Worm (Caenorhabditis elegans) whole organism, late embryonic: ENCODE results near the gene F57F4.1.

Experiments used
- C08G9.2 ChIP-seq: sonication (generic microtip); optimal IDR thresholded peaks from 2 replicates; lab custom pipeline; 2016; ENCODE audit warnings: mild to moderate bottlenecking, missing genetic modification characterization, moderate library complexity, missing compliant biosample characterization
- C38D4.7 ChIP-seq: fragments of 200-800 bp; sonication (Bioruptor generic); optimal IDR thresholded peaks from 2 replicates; lab custom pipeline; 2018; ENCODE audit warnings: mild to moderate bottlenecking, missing genetic modification characterization, moderate library complexity, missing compliant biosample characterization
- F13H6.1 ChIP-seq: sonication (generic microtip); optimal IDR thresholded peaks from 2 replicates; lab custom pipeline; 2016; ENCODE audit warnings: missing genetic modification characterization, missing compliant biosample characterization
- K02D7.2 ChIP-seq: sonication (generic microtip); optimal IDR thresholded peaks from 2 replicates; lab custom pipeline; 2017; ENCODE audit warnings: mild to moderate bottlenecking, missing genetic modification characterization, missing compliant biosample characterization
- K09A11.1 ChIP-seq: sonication (generic microtip); optimal IDR thresholded peaks from 2 replicates; lab custom pipeline; 2017; ENCODE audit warnings: antibody characterized with exemption, mild to moderate bottlenecking, missing genetic modification characterization, missing compliant biosample characterization; ENCODE audit not compliant: insufficient read depth
- T23F11.4 ChIP-seq: fragments of 200-800 bp; sonication (Bioruptor generic); optimal IDR thresholded peaks from 2 replicates; lab custom pipeline; 2018; ENCODE audit warnings: mild to moderate bottlenecking, missing genetic modification characterization, missing compliant biosample characterization
- ahr-1 ChIP-seq: sonication (generic microtip); optimal IDR thresholded peaks from 2 replicates; lab custom pipeline; 2016; ENCODE audit warnings: missing genetic modification characterization, missing compliant biosample characterization
- ama-1 ChIP-seq: fragments of 150-350 bp; optimal IDR thresholded peaks from 2 replicates; lab custom pipeline; 2014
- ceh-14 ChIP-seq: sonication (generic microtip); optimal IDR thresholded peaks from 2 replicates; lab custom pipeline; 2016; ENCODE audit warnings: missing genotype, missing genetic modification characterization, missing compliant biosample characterization
- ceh-18 ChIP-seq: sonication (generic microtip); optimal IDR thresholded peaks from 2 replicates; lab custom pipeline; 2016; ENCODE audit warnings: missing genetic modification characterization, missing compliant biosample characterization
- ceh-19 ChIP-seq: fragments of 200-800 bp; sonication (Bioruptor generic); optimal IDR thresholded peaks from 2 replicates; lab custom pipeline; 2018; ENCODE audit warnings: mild to moderate bottlenecking, missing genetic modification characterization, missing compliant biosample characterization
- ceh-2 ChIP-seq: sonication (generic microtip); optimal IDR thresholded peaks from 2 replicates; lab custom pipeline; 2016; ENCODE audit warnings: missing genotype, missing genetic modification characterization, missing compliant biosample characterization
- ceh-22 ChIP-seq: sonication (generic microtip); optimal IDR thresholded peaks from 2 replicates; lab custom pipeline; 2017; ENCODE audit warnings: missing biosample characterization, missing genetic modification characterization
- ceh-31 ChIP-seq: sonication (generic microtip); optimal IDR thresholded peaks from 2 replicates; lab custom pipeline; 2016; ENCODE audit warnings: missing genetic modification characterization, missing compliant biosample characterization
- ceh-34 ChIP-seq: sonication (generic microtip); optimal IDR thresholded peaks from 2 replicates; lab custom pipeline; 2016; ENCODE audit warnings: mild to moderate bottlenecking, missing genetic modification characterization, missing compliant biosample characterization
- ceh-6 ChIP-seq: fragments of 200-800 bp; sonication (Bioruptor generic); optimal IDR thresholded peaks from 2 replicates; lab custom pipeline; 2018; ENCODE audit warnings: mild to moderate bottlenecking, missing genetic modification characterization, missing compliant biosample characterization
- dve-1 ChIP-seq: sonication (generic microtip); optimal IDR thresholded peaks from 2 replicates; lab custom pipeline; 2017; ENCODE audit warnings: antibody characterized with exemption, mild to moderate bottlenecking, missing genetic modification characterization, missing compliant biosample characterization
- elt-2 ChIP-seq: sonication (generic microtip); optimal IDR thresholded peaks from 2 replicates; lab custom pipeline; 2016; ENCODE audit warnings: missing genetic modification reagents, missing genetic modification characterization, missing compliant biosample characterization
- fkh-10 ChIP-seq: fragments of 150-350 bp; optimal IDR thresholded peaks from 2 replicates; lab custom pipeline; 2014; ENCODE audit warnings: missing biosample characterization, missing genetic modification reagents, missing genetic modification characterization
- gmeb-2 ChIP-seq: sonication (generic microtip); optimal IDR thresholded peaks from 2 replicates; lab custom pipeline; 2016; ENCODE audit warnings: missing genetic modification characterization, inconsistent platforms, missing compliant biosample characterization
- hlh-30 ChIP-seq: sonication (generic microtip); optimal IDR thresholded peaks from 2 replicates; lab custom pipeline; 2017; ENCODE audit warnings: antibody characterized with exemption, missing genetic modification characterization, missing compliant biosample characterization; ENCODE audit not compliant: insufficient read depth
- hlh-6 ChIP-seq: sonication (generic microtip); optimal IDR thresholded peaks from 2 replicates; lab custom pipeline; 2016; ENCODE audit warnings: missing genotype, missing genetic modification characterization, missing compliant biosample characterization
- lim-6 ChIP-seq: sonication (generic microtip); optimal IDR thresholded peaks from 2 replicates; lab custom pipeline; 2016; ENCODE audit warnings: missing genetic modification characterization, missing compliant biosample characterization
- madf-2 ChIP-seq: sonication (generic microtip); optimal IDR thresholded peaks from 2 replicates; lab custom pipeline; 2017; ENCODE audit warnings: missing genetic modification characterization, missing compliant biosample characterization
- mec-3 ChIP-seq: sonication (generic microtip); optimal IDR thresholded peaks from 2 replicates; lab custom pipeline; 2016; ENCODE audit warnings: borderline replicate concordance, missing genetic modification characterization, missing compliant biosample characterization
- nfya-1 ChIP-seq: sonication (generic microtip); optimal IDR thresholded peaks from 2 replicates; lab custom pipeline; 2017; ENCODE audit warnings: missing genetic modification characterization, mild to moderate bottlenecking, missing compliant biosample characterization, antibody characterized with exemption, moderate library complexity
- nhr-232 ChIP-seq: sonication (generic microtip); optimal IDR thresholded peaks from 2 replicates; lab custom pipeline; 2016; ENCODE audit warnings: missing genetic modification characterization, missing compliant biosample characterization
- pag-3 ChIP-seq: sonication (generic microtip); optimal IDR thresholded peaks from 2 replicates; lab custom pipeline; 2016; ENCODE audit warnings: missing compliant biosample characterization, missing genetic modification characterization, borderline replicate concordance
- pqm-1 ChIP-seq: sonication (generic microtip); optimal IDR thresholded peaks from 2 replicates; lab custom pipeline; 2016; ENCODE audit warnings: missing genetic modification characterization, missing compliant biosample characterization
- ref-2 ChIP-seq: sonication (generic microtip); optimal IDR thresholded peaks from 2 replicates; lab custom pipeline; 2016; ENCODE audit warnings: missing genetic modification characterization, missing compliant biosample characterization
- rnt-1 ChIP-seq: sonication (generic microtip); optimal IDR thresholded peaks from 2 replicates; lab custom pipeline; 2016; ENCODE audit warnings: missing genetic modification characterization, missing compliant biosample characterization
- syd-9 ChIP-seq: sonication (generic microtip); optimal IDR thresholded peaks from 2 replicates; lab custom pipeline; 2016; ENCODE audit warnings: mild to moderate bottlenecking, missing genetic modification characterization, moderate library complexity, missing compliant biosample characterization
- tbx-2 ChIP-seq: sonication (generic microtip); optimal IDR thresholded peaks from 2 replicates; lab custom pipeline; 2016; ENCODE audit warnings: missing genetic modification characterization, missing compliant biosample characterization
- tbx-7 ChIP-seq: sonication (generic microtip); optimal IDR thresholded peaks from 2 replicates; lab custom pipeline; 2016; ENCODE audit warnings: missing genotype, missing genetic modification characterization, missing compliant biosample characterization
- ttx-3 ChIP-seq: sonication (generic microtip); optimal IDR thresholded peaks from 2 replicates; lab custom pipeline; 2016; ENCODE audit warnings: missing genetic modification reagents, missing genetic modification characterization, missing compliant biosample characterization
- ztf-16 ChIP-seq: sonication (generic microtip); optimal IDR thresholded peaks from 2 replicates; lab custom pipeline; 2017; ENCODE audit warnings: missing genetic modification characterization, missing compliant biosample characterization

The F57F4.1 gene

DNA sequence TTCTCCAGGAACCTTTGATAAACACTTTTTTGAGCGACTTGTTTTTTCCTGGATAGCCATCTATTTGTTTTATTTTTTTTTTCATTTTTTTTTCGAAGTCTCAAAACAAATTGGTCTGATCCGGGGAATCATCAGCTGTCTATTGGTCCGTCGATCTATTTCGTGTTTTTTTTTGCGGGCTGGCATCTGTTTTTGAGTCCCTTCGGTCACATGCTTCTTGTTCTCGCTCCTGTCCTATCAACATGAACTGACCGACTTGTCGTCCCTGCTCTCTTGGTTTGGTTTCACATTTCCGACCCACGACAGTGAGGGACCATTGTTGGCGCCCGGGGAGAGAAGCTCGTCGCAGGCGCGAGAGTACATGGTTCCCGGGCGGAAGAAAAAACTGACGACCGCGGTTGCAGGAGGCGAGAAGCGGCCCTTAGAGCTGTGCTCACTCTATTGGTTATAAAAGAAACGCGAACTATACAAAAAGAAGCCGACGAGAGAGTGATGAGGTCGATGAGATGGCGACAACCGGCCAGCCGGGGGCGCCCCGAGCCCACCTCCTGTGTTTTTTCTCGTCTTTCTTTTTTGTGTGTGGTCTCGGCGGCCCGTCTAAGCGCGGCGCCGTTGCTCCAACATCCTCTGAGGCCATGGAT, 45.6 kb upstream of the F57F4.1 start:
- TF ChIP-seq ceh-18, result peak; percentile 21
- no peak for TF ChIP-seq pqm-1
- no peak for TF ChIP-seq hlh-30 (tag; lab: Kevin White, UChicago)
- no peak for TF ChIP-seq C38D4.7 (GFP tag; lab: Kevin White, UChicago)
- no peak for TF ChIP-seq ceh-2 (tag; lab: Kevin White, UChicago)
- TF ChIP-seq F13H6.1 (tag; lab: Kevin White, UChicago), result peak; percentile 48
- TF ChIP-seq C08G9.2 (tag; lab: Kevin White, UChicago), result no peak
- TF ChIP-seq ceh-34, result no peak
- TF ChIP-seq ceh-19 (GFP tag; lab: Kevin White, UChicago), result no peak

DNA sequence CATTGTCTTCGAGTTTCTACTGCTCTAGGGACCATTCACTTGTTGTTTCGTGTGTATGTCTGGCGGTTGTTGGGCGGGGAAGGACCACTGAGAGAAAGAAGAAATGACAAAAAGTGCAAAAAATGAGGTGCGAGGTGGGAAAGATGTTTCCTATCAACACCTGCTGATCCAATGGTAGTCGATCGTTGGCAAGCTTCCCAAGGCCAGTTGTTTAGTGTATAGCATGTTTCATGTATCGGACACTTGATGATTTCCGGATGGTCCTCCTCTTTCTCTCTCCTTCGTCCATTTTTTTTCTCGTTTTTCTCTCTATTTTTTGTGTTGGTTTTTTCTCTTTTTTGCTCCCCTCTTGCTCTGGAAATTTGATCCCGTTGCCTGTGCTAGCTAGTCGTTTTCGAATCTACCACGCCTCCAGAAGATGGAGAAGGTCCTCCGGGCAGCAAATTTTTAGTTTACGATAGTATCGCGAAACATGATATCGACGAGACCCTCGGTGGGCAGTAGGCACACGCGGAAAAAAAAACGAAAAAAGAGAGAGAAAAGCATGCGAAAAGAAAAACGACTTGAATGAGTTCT, 44.1 kb upstream of the F57F4.1 start:
- TF ChIP-seq ceh-2 (tag; lab: Kevin White, UChicago), result no peak
- TF ChIP-seq tbx-2 (tag; lab: Kevin White, UChicago), result peak; percentile 13
- no peak for TF ChIP-seq ahr-1 (tag; lab: Kevin White, UChicago)
- no peak for TF ChIP-seq gmeb-2 (tag; lab: Kevin White, UChicago)
- TF ChIP-seq ztf-16 (tag; lab: Kevin White, UChicago), result no peak
- TF ChIP-seq ceh-14 (tag; lab: Kevin White, UChicago), result no peak
- peak; percentile 66 for TF ChIP-seq ceh-18
- TF ChIP-seq ceh-34, result peak; percentile 67
- TF ChIP-seq pag-3 (tag; lab: Kevin White, UChicago), result no peak
- no peak for TF ChIP-seq hlh-6 (tag; lab: Kevin White, UChicago)
- TF ChIP-seq ceh-22 (tag; lab: Kevin White, UChicago), result no peak
- TF ChIP-seq dve-1 (tag; lab: Kevin White, UChicago), result no peak
- peak; percentile 29 for TF ChIP-seq F13H6.1 (tag; lab: Kevin White, UChicago)
- TF ChIP-seq T23F11.4 (GFP tag; lab: Kevin White, UChicago), result no peak

ce11 chrV:6346906-6347305, 43.4 kb upstream of the F57F4.1 start:
- TF ChIP-seq K09A11.1 (no peak), nhr-232 (no peak), lim-6 (no peak), nfya-1 (no peak), ceh-31 (tag; lab: Kevin White, UChicago) (no peak), rnt-1 (tag; lab: Kevin White, UChicago) (no peak), fkh-10 (GFP tag; lab: Kevin White, UChicago) (no peak), hlh-30 (tag; lab: Kevin White, UChicago) (no peak), C38D4.7 (GFP tag; lab: Kevin White, UChicago) (no peak), madf-2 (no peak), tbx-7 (tag; lab: Kevin White, UChicago) (no peak), elt-2 (tag; lab: Kevin White, UChicago) (no peak), dve-1 (tag; lab: Kevin White, UChicago) (no peak), ceh-19 (GFP tag; lab: Kevin White, UChicago) (no peak), K02D7.2 (no peak), T23F11.4 (GFP tag; lab: Kevin White, UChicago) (no peak), mec-3 (tag; lab: Kevin White, UChicago) (no peak), syd-9 (tag; lab: Kevin White, UChicago) (no peak), ama-1 (lab: Kevin White, UChicago) (no peak), ttx-3 (tag; lab: Kevin White, UChicago) (no peak)
- TF ChIP-seq, all 69 proteins: peak for 0

DNA sequence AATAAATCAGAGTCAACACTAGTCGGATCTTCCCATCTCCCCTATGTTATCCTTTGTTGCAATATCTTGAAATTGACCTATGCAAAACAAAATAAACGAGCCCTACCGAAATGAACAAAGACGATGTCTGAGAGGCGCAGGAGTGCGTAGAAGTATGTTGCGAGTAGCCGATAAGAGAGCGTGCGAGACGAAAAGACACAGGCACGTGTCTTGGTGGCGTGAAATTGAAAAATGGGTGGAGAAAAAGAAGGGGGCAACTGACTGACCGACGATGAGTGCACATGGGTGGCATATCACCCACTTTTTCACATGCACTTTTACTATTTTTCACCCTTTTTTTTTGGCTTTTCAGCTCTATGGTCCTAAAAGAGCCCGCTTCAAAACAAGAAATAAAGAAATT, 42.1 kb upstream of the F57F4.1 start:
- TF ChIP-seq F13H6.1 (tag; lab: Kevin White, UChicago) (peak; percentile 43), rnt-1 (tag; lab: Kevin White, UChicago) (peak; percentile 6), ref-2 (tag; lab: Kevin White, UChicago) (no peak), ceh-6 (GFP tag; lab: Kevin White, UChicago) (no peak), hlh-30 (tag; lab: Kevin White, UChicago) (peak; percentile 53), ama-1 (lab: Kevin White, UChicago) (no peak)
